Fruit fly (Drosophila melanogaster) whole organism, embryonic: ENCODE results near the gene Gga.
A peak's percentile ranks its signal among the peaks of the same experiment; 100 is the strongest.

Source experiments
- Abd-B ChIP-seq: fragments of 200-800 bp; sonication (Bioruptor generic); optimal IDR thresholded peaks from 2 replicates; lab custom pipeline; 2018; ENCODE audit warnings: missing biosample characterization, mild to moderate bottlenecking, missing genetic modification characterization, moderate library complexity
- CG10209 ChIP-seq: fragments of 200-800 bp; sonication (Bioruptor generic); optimal IDR thresholded peaks from 3 replicates; lab custom pipeline; 2017; ENCODE audit warnings: missing biosample characterization, mild to moderate bottlenecking, missing genetic modification characterization, missing genetic modification reagents
- CG11247 ChIP-seq: fragments of 200-800 bp; sonication (Bioruptor generic); IDR thresholded peaks from 2 replicates; pipeline ENCODE4 v1.3.6; 2022; ENCODE audit warnings: missing biosample characterization, missing genetic modification characterization
- CG12104 ChIP-seq: fragments of 200-800 bp; sonication (Bioruptor generic); optimal IDR thresholded peaks from 3 replicates; lab custom pipeline; 2016; ENCODE audit warnings: missing biosample characterization, missing genetic modification characterization
- CG12659 ChIP-seq: fragments of 200-800 bp; sonication (Bioruptor generic); optimal IDR thresholded peaks from 3 replicates; lab custom pipeline; 2017; ENCODE audit warnings: mild to moderate bottlenecking, missing biosample characterization, missing genetic modification reagents, missing genetic modification characterization
- CG13424 ChIP-seq: fragments of 200-800 bp; sonication (Bioruptor generic); optimal IDR thresholded peaks from 2 replicates; lab custom pipeline; 2019; ENCODE audit warnings: missing biosample characterization, mild to moderate bottlenecking, missing genetic modification characterization, moderate library complexity
- CG2199 ChIP-seq: fragments of 200-800 bp; sonication (Bioruptor generic); IDR thresholded peaks from 3 replicates; pipeline ENCODE4 v1.3.6; 2022; ENCODE audit warnings: missing biosample characterization, missing genetic modification characterization
- CG2202 ChIP-seq: fragments of 200-800 bp; sonication (Bioruptor generic); optimal IDR thresholded peaks from 2 replicates; lab custom pipeline; 2018; ENCODE audit warnings: missing biosample characterization, mild to moderate bottlenecking, missing genetic modification characterization
- CG2712 ChIP-seq: fragments of 200-800 bp; optimal IDR thresholded peaks from 3 replicates; lab custom pipeline; 2019; ENCODE audit warnings: missing biosample characterization, mild to moderate bottlenecking, missing genetic modification characterization, moderate library complexity
- CG2875 ChIP-seq: fragments of 200-800 bp; sonication (Bioruptor generic); optimal IDR thresholded peaks from 2 replicates; lab custom pipeline; 2017; ENCODE audit warnings: missing biosample characterization, mild to moderate bottlenecking, missing genetic modification characterization, missing genetic modification reagents
- CG3407 ChIP-seq: fragments of 200-800 bp; sonication (Bioruptor generic); optimal IDR thresholded peaks from 2 replicates; lab custom pipeline; 2018; ENCODE audit warnings: missing biosample characterization, mild to moderate bottlenecking, missing genetic modification characterization
- CG4707 ChIP-seq: fragments of 200-800 bp; sonication (Bioruptor generic); optimal IDR thresholded peaks from 2 replicates; lab custom pipeline; 2018; ENCODE audit warnings: missing biosample characterization, mild to moderate bottlenecking, missing genetic modification characterization, moderate library complexity
- CG4730 ChIP-seq: fragments of 200-800 bp; sonication (Bioruptor generic); IDR thresholded peaks from 2 replicates; pipeline ENCODE4 v1.3.6; 2022; ENCODE audit warnings: missing biosample characterization, missing genetic modification characterization
- CG6175 ChIP-seq: fragments of 200-800 bp; sonication (Bioruptor generic); IDR thresholded peaks from 3 replicates; pipeline ENCODE4 v1.3.6; 2022; ENCODE audit warnings: missing biosample characterization, missing genetic modification characterization
- CG7372 ChIP-seq: fragments of 200-800 bp; sonication (Bioruptor generic); IDR thresholded peaks from 2 replicates; pipeline ENCODE4 v1.3.6; 2022; ENCODE audit warnings: missing biosample characterization, missing genetic modification characterization
- CG8281 ChIP-seq: fragments of 200-800 bp; sonication (Bioruptor generic); optimal IDR thresholded peaks from 2 replicates; lab custom pipeline; 2018; ENCODE audit warnings: missing biosample characterization, mild to moderate bottlenecking, missing genetic modification characterization, moderate library complexity
- CG8924 ChIP-seq: fragments of 200-800 bp; optimal IDR thresholded peaks from 3 replicates; lab custom pipeline; 2019; ENCODE audit warnings: missing biosample characterization, mild to moderate bottlenecking, missing genetic modification characterization, moderate library complexity
- D19A ChIP-seq: fragments of 200-800 bp; optimal IDR thresholded peaks from 3 replicates; lab custom pipeline; 2019; ENCODE audit warnings: missing biosample characterization, mild to moderate bottlenecking, missing genetic modification characterization, moderate library complexity
- Doc3 ChIP-seq: fragments of 200-800 bp; sonication (Bioruptor generic); IDR thresholded peaks from 3 replicates; pipeline ENCODE4 v1.3.6; 2022; ENCODE audit warnings: missing biosample characterization, missing genetic modification characterization; ENCODE audit not compliant: partially characterized antibody
- Drgx ChIP-seq: fragments of 200-800 bp; sonication (Bioruptor generic); IDR thresholded peaks from 2 replicates; pipeline ENCODE4 v1.3.6; 2022; ENCODE audit warnings: missing biosample characterization, missing genetic modification characterization
- E2f2 ChIP-seq: fragments of 200-800 bp; sonication (Bioruptor generic); IDR thresholded peaks from 2 replicates; pipeline ENCODE4 v1.3.6; 2022; ENCODE audit warnings: missing biosample characterization, missing genetic modification characterization
- HLH3B ChIP-seq: fragments of 200-800 bp; sonication (Bioruptor generic); IDR thresholded peaks from 2 replicates; pipeline ENCODE4 v1.3.6; 2022; ENCODE audit warnings: missing biosample characterization, missing genetic modification characterization
- HmgD ChIP-seq: fragments of 200-800 bp; sonication (Bioruptor generic); optimal IDR thresholded peaks from 3 replicates; lab custom pipeline; 2016; ENCODE audit warnings: missing biosample characterization, missing genetic modification characterization
- MESR4 ChIP-seq: fragments of 200-800 bp; sonication (Bioruptor generic); optimal IDR thresholded peaks from 2 replicates; lab custom pipeline; 2018; ENCODE audit warnings: missing biosample characterization, mild to moderate bottlenecking, missing genetic modification characterization, moderate library complexity
- Optix ChIP-seq: fragments of 200-800 bp; sonication (Bioruptor generic); IDR thresholded peaks from 3 replicates; pipeline ENCODE4 v1.3.6; 2022; ENCODE audit warnings: missing biosample characterization, missing genetic modification characterization
- Ptx1 ChIP-seq: fragments of 200-800 bp; sonication (Bioruptor generic); IDR thresholded peaks from 2 replicates; pipeline ENCODE4 v1.3.6; 2022; ENCODE audit warnings: missing biosample characterization, missing genetic modification characterization
- Spps ChIP-seq: fragments of 200-800 bp; sonication (Bioruptor generic); optimal IDR thresholded peaks from 2 replicates; lab custom pipeline; 2018; ENCODE audit warnings: missing biosample characterization, mild to moderate bottlenecking, missing genetic modification characterization
- Tbp ChIP-seq: fragments of >200 bp; optimal IDR thresholded peaks from 2 replicates; lab custom pipeline; 2018; ENCODE audit warnings: missing biosample characterization, missing genetic modification characterization
- Xbp1 ChIP-seq: fragments of 200-800 bp; sonication (Bioruptor generic); optimal IDR thresholded peaks from 3 replicates; lab custom pipeline; 2016; ENCODE audit warnings: missing biosample characterization, mild to moderate bottlenecking, missing genetic modification characterization
- Xrp1 ChIP-seq: fragments of 200-800 bp; sonication (Bioruptor generic); IDR thresholded peaks from 2 replicates; pipeline ENCODE4 v1.3.6; 2022; ENCODE audit warnings: missing biosample characterization, missing genetic modification characterization
- ase ChIP-seq: fragments of 200-800 bp; sonication (Bioruptor generic); IDR thresholded peaks from 3 replicates; pipeline ENCODE4 v1.3.6; 2022; ENCODE audit warnings: missing biosample characterization, missing genetic modification characterization
- ato ChIP-seq: fragments of 200-800 bp; sonication (Bioruptor generic); IDR thresholded peaks from 2 replicates; pipeline ENCODE4 v1.3.6; 2022; ENCODE audit warnings: missing biosample characterization, missing genetic modification characterization; ENCODE audit not compliant: partially characterized antibody
- cato ChIP-seq: fragments of 200-800 bp; sonication (Bioruptor generic); optimal IDR thresholded peaks from 2 replicates; lab custom pipeline; 2016; ENCODE audit warnings: missing biosample characterization, missing genetic modification characterization, borderline replicate concordance
- eyg ChIP-seq: fragments of 200-800 bp; sonication (Bioruptor generic); optimal IDR thresholded peaks from 3 replicates; lab custom pipeline; 2016; ENCODE audit warnings: missing biosample characterization, missing genetic modification characterization
- hb ChIP-seq: fragments of 200-800 bp; sonication (Bioruptor generic); IDR thresholded peaks from 3 replicates; pipeline ENCODE4 v1.3.6; 2022; ENCODE audit warnings: missing biosample characterization, missing genetic modification characterization; ENCODE audit not compliant: partially characterized antibody
- jigr1 ChIP-seq: fragments of 200-800 bp; sonication (Bioruptor generic); IDR thresholded peaks from 3 replicates; pipeline ENCODE4 v1.3.6; 2022; ENCODE audit warnings: missing biosample characterization, missing genetic modification characterization
- jing ChIP-seq: fragments of 200-800 bp; sonication (Bioruptor generic); optimal IDR thresholded peaks from 2 replicates; lab custom pipeline; 2018; ENCODE audit warnings: missing biosample characterization, mild to moderate bottlenecking, missing genetic modification characterization
- ken ChIP-seq: fragments of 200-800 bp; sonication (Bioruptor generic); IDR thresholded peaks from 3 replicates; pipeline ENCODE4 v1.3.6; 2022; ENCODE audit warnings: missing biosample characterization, missing genetic modification characterization
- lola ChIP-seq, 3 experiments: fragments of >200 bp in 2 of 3; fragments of 200-800 bp in 1 of 3; sonication (Bioruptor generic) in 1 of 3; optimal IDR thresholded peaks; 2 replicates each; lab custom pipeline; 2017 to 2019; ENCODE audit warnings: missing biosample characterization in 3 of 3, missing genetic modification characterization in 3 of 3, mild to moderate bottlenecking in 1 of 3, moderate library complexity in 1 of 3
- phol ChIP-seq: fragments of 200-800 bp; sonication (Bioruptor generic); optimal IDR thresholded peaks from 3 replicates; lab custom pipeline; 2018; ENCODE audit warnings: missing biosample characterization, mild to moderate bottlenecking, missing genetic modification characterization, moderate library complexity
- ro ChIP-seq: fragments of 200-800 bp; sonication (Bioruptor generic); IDR thresholded peaks from 2 replicates; pipeline ENCODE4 v1.3.6; 2022; ENCODE audit warnings: missing biosample characterization, missing genetic modification characterization
- sens ChIP-seq: fragments of 200-800 bp; sonication (Bioruptor generic); peaks from one replicate; lab custom pipeline; 2016; ENCODE audit warnings: missing biosample characterization, missing genetic modification characterization
- seq ChIP-seq: fragments of 200-800 bp; sonication (Bioruptor generic); IDR thresholded peaks from 2 replicates; pipeline ENCODE4 v1.3.6; 2022; ENCODE audit warnings: missing biosample characterization, missing genetic modification characterization
- slbo ChIP-seq: fragments of 200-800 bp; sonication (Bioruptor generic); IDR thresholded peaks from 2 replicates; pipeline ENCODE4 v1.3.6; 2022; ENCODE audit warnings: missing biosample characterization, missing genetic modification characterization
- sqz ChIP-seq: fragments of 200-800 bp; sonication (Bioruptor generic); optimal IDR thresholded peaks from 3 replicates; lab custom pipeline; 2018; ENCODE audit warnings: missing biosample characterization, mild to moderate bottlenecking, missing genetic modification characterization
- twi ChIP-seq: fragments of 200-800 bp; optimal IDR thresholded peaks from 2 replicates; lab custom pipeline; 2019; ENCODE audit warnings: missing biosample characterization, mild to moderate bottlenecking, missing genetic modification characterization, moderate library complexity
- zfh1 ChIP-seq: fragments of 200-800 bp; sonication (Bioruptor generic); IDR thresholded peaks from 3 replicates; pipeline ENCODE4 v1.3.6; 2022; ENCODE audit warnings: missing biosample characterization, missing genetic modification characterization

Gga gene

DNA sequence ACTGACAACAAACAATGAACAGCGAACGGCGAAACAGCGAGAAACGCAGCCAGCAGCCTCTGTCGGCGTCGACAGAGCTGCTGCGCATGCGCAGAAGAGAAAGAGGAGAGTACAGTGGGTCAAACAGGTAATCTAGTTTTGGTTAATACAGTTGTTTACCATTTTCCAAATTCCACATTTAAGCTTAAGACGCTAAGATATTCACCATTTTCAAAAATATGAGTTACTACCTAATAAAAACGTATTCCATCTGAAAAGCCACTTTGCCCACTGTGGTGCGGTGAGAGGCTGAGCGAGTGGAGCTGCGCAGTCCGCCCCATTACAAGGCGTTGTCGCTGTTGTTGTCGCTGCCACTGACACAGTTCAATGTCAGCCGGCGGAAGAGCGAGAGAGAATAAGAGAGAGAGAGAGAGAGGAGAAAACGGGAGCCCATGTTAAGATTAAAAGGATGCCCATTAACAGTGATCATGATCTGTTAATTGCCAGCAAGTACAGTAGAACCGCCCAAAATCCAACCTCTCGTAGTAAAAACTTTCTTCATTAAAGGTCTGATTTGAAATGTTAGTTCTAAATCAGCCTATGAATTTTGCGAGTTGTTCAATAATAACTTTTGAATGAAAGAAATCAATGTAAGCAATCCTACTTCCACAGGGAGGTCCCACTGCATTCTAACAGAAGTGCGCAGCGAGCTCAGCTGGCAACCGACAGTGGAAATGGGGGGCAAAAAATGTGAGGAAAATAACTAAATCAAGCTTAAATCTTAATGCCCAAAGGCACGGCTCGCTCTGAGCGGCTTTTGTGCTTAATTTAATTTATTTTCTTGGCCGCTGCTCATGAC, 50.1 kb downstream of the Gga start (continued):
- TF ChIP-seq CG12659 (peak; percentile 94), E2f2 (GFP tag; lab: Robert Waterston, UW) (peak; percentile 82), eyg (GFP tag; lab: Kevin White, UChicago) (peak; percentile 84), Drgx (peak; percentile 98), CG8281 (tag; lab: Kevin White, UChicago) (peak; percentile 79), Ptx1 (GFP tag; lab: Robert Waterston, UW) (peak; percentile 96), CG12104 (GFP tag; lab: Kevin White, UChicago) (peak; percentile 90), CG2202 (tag; lab: Kevin White, UChicago) (peak; percentile 91), hb (GFP tag; lab: Robert Waterston, UW) (no peak), ato (GFP tag; lab: Robert Waterston, UW) (no peak)

DNA sequence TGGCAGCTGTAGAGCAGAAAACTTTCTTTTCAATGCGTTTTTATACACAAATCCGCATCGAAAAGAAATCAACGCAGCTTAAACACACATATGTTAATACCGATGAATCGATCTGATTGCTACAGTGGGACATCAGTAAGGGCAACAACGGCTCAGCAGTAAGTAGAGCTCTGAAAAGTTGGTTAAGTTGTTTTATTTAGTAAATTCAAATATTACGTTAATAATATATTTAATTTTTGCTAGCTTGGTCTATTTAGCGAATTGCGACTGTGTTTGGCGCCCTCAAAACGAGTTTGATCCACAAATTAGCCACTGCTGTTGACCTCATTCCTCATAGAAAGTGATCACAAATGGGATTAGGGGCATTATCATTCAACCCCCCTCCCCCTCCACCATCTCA, 51.2 kb downstream of the Gga start:
- TF ChIP-seq MESR4 (GFP tag; lab: Kevin White, UChicago) (no peak), CG6175 (GFP tag; lab: Robert Waterston, UW) (no peak), jing (GFP tag; lab: Kevin White, UChicago) (peak; percentile 35), twi (no peak), ase (peak; percentile 60; the same call in 2 of the 3 replicates), HmgD (no peak), CG13424 (tag; lab: Kevin White, UChicago) (peak; percentile 66), D19A (tag; lab: Kevin White, UChicago) (peak; percentile 46), ken (GFP tag; lab: Robert Waterston, UW) (peak; percentile 67; the same call in 1 of the 3 replicates), Spps (tag; lab: Kevin White, UChicago) (no peak), CG12659 (peak; percentile 32), E2f2 (GFP tag; lab: Robert Waterston, UW) (peak; percentile 26; the same call in 1 of the 2 replicates), jigr1 (no peak), CG2199 (no peak), slbo (GFP tag; lab: Robert Waterston, UW) (peak; percentile 64), Tbp (GFP tag; lab: Kevin White, UChicago) (no peak), Doc3 (no peak), Xbp1 (GFP tag; lab: Kevin White, UChicago) (peak; percentile 57), CG7372 (GFP tag; lab: Robert Waterston, UW) (peak; percentile 61), CG2712 (tag; lab: Kevin White, UChicago) (peak; percentile 61), CG10209 (GFP tag; lab: Kevin White, UChicago) (peak; percentile 25), CG11247 (GFP tag; lab: Robert Waterston, UW) (peak; percentile 58), seq (0 out of 2 replicates have a peak, but pooled peaks have one; percentile 32), Xrp1 (peak; percentile 70), CG8924 (tag; lab: Kevin White, UChicago) (peak; percentile 55), phol (tag; lab: Kevin White, UChicago) (peak; percentile 70), cato (GFP tag; lab: Kevin White, UChicago) (peak; percentile 1), HLH3B (GFP tag; lab: Robert Waterston, UW) (peak; percentile 75), CG4707 (GFP tag; lab: Kevin White, UChicago) (peak; percentile 26), zfh1 (GFP tag; lab: Robert Waterston, UW) (peak; percentile 65; the same call in 2 of the 3 replicates), lola (GFP tag; optimal IDR thresholded peaks at IDR 0.05; lab: Kevin White, UChicago) (peak in 1 of 3 experiments; percentile 27), CG3407 (GFP tag; lab: Kevin White, UChicago) (peak; percentile 48), ro (0 out of 2 replicates have a peak, but pooled peaks have one; percentile 26), CG4730 (GFP tag; lab: Robert Waterston, UW) (peak; percentile 44), sens (GFP tag; lab: Kevin White, UChicago) (peak; percentile 74), Optix (GFP tag; lab: Robert Waterston, UW) (peak; percentile 66; the same call in 2 of the 3 replicates), CG2875 (GFP tag; lab: Kevin White, UChicago) (peak; percentile 57), sqz (GFP tag; lab: Kevin White, UChicago) (peak; percentile 4), Abd-B (GFP tag; lab: Kevin White, UChicago) (peak; percentile 38)
